Fruit fly (Drosophila melanogaster): ENCODE results near the gene SLIRP1.
A peak's percentile ranks its signal among the peaks of the same experiment; 100 is the strongest.

SLIRP1 gene

DNA sequence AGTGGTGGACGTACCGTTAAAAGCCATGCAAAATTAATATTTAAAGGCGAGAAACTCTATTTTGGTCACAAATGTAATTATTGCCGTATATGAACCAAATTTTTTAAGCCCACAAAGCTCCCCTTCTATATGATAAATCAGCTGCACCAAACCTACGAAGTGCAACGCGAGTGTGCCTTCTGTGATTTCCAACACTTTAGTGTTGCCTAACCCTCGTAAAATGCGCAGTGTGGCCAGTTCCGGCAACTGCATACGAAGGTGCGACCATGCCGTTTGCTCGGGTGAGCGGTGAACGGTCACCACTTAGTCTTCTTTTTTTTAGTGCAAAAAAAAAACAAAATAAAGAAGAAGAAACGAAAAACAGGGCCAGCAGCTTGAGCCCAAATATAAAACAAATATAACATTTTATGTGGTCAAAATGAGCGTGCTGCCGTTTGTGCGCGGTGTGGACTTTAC, 20.4 kb upstream of the SLIRP1 start, which contains the start of the genes tty and fliI (continued):
- TF ChIP-seq CG30020 (tag; optimal IDR thresholded peaks at IDR 0.05) (peak; percentile 27), tin (GFP tag; optimal IDR thresholded peaks at IDR 0.05) (peak; percentile 74), Antp (GFP tag; optimal IDR thresholded peaks at IDR 0.05) (peak; percentile 88), C15 (GFP tag; IDR thresholded peaks at IDR 0.05) (0 out of 3 replicates have a peak, but pooled peaks have one; percentile 45), CG2875 (GFP tag; optimal IDR thresholded peaks at IDR 0.05) (peak; percentile 43), Stat92E (GFP tag; optimal IDR thresholded peaks at IDR 0.05) (peak in 1 of 3 experiments; percentile 43), HLH54F (GFP tag; optimal IDR thresholded peaks at IDR 0.05) (peak; percentile 86), cad (GFP tag; optimal IDR thresholded peaks at IDR 0.05) (no peak), nerfin-2 (GFP tag; IDR thresholded peaks at IDR 0.05; ENCODE audit: partially characterized antibody) (no peak), peb (GFP tag; IDR thresholded peaks at IDR 0.05) (peak; percentile 76), Mad (GFP tag; optimal IDR thresholded peaks at IDR 0.05) (peak; percentile 86), stwl (tag; optimal IDR thresholded peaks at IDR 0.05) (peak; percentile 74), ham (GFP tag; IDR thresholded peaks at IDR 0.05) (peak; percentile 67; the same call in 1 of the 2 replicates), crol (GFP tag; IDR thresholded peaks at IDR 0.05) (peak; percentile 52; the same call in 1 of the 2 replicates), pita (GFP tag; optimal IDR thresholded peaks at IDR 0.05) (no peak), al (GFP tag; IDR thresholded peaks at IDR 0.05) (peak; percentile 86), CG18599 (GFP tag; optimal IDR thresholded peaks at IDR 0.05) (peak; percentile 86), PHDP (tag; optimal IDR thresholded peaks at IDR 0.05) (peak; percentile 71), CG10267 (tag; optimal IDR thresholded peaks at IDR 0.05) (peak; percentile 90), CG6813 (GFP tag; optimal IDR thresholded peaks at IDR 0.05) (peak; percentile 41), sens (GFP tag) (peak; percentile 97), jigr1 (GFP tag; IDR thresholded peaks at IDR 0.05) (peak; percentile 78; the same call in 2 of the 3 replicates), seq (GFP tag; IDR thresholded peaks at IDR 0.05) (peak; percentile 79), shn (GFP tag; optimal IDR thresholded peaks at IDR 0.05) (peak; percentile 87), Poxn (GFP tag; IDR thresholded peaks at IDR 0.05) (0 out of 2 replicates have a peak, but pooled peaks have one; percentile 42), CG33213 (GFP tag; optimal IDR thresholded peaks at IDR 0.05) (peak; percentile 89), CG31224 (GFP tag; IDR thresholded peaks at IDR 0.05) (peak; percentile 86), Hmx (GFP tag; optimal IDR thresholded peaks at IDR 0.05) (no peak), Meics (GFP tag; optimal IDR thresholded peaks at IDR 0.05) (peak; percentile 83), pzg (GFP tag; optimal IDR thresholded peaks at IDR 0.05) (peak; percentile 89), cato (GFP tag; optimal IDR thresholded peaks at IDR 0.05; ENCODE audit: borderline replicate concordance) (peak; percentile 42), B-H2 (GFP tag; optimal IDR thresholded peaks at IDR 0.05) (peak; percentile 39), gem (tag; optimal IDR thresholded peaks at IDR 0.05) (peak; percentile 83), grn (GFP tag; optimal IDR thresholded peaks at IDR 0.05) (no peak), klu (GFP tag; IDR thresholded peaks at IDR 0.05) (peak; percentile 85), CG6689 (GFP tag; IDR thresholded peaks at IDR 0.05) (peak; percentile 90), CG8765 (GFP tag; IDR thresholded peaks at IDR 0.05) (peak; percentile 86), MTF-1 (GFP tag; optimal IDR thresholded peaks at IDR 0.05; ENCODE audit: borderline replicate concordance) (no peak), CG18011 (GFP tag; optimal IDR thresholded peaks at IDR 0.05) (peak; percentile 69), CG2712 (tag; optimal IDR thresholded peaks at IDR 0.05) (peak; percentile 77), CG8290 (GFP tag; optimal IDR thresholded peaks at IDR 0.05) (peak; percentile 78), CG8290 (tag; optimal IDR thresholded peaks at IDR 0.05) (peak; percentile 7 to 86), CG8281 (tag; optimal IDR thresholded peaks at IDR 0.05) (peak; percentile 28), CG8924 (tag; optimal IDR thresholded peaks at IDR 0.05) (peak; percentile 57), cg (GFP tag; optimal IDR thresholded peaks at IDR 0.05) (no peak), CG14667 (GFP tag; IDR thresholded peaks at IDR 0.05) (peak; percentile 87), CG7271 (tag; optimal IDR thresholded peaks at IDR 0.05) (no peak), CG3163 (GFP tag; optimal IDR thresholded peaks at IDR 0.05) (peak; percentile 52), ase (GFP tag; IDR thresholded peaks at IDR 0.05) (peak; percentile 90), CG1024 (GFP tag; IDR thresholded peaks at IDR 0.05) (peak; percentile 72), fd96Cb (tag; optimal IDR thresholded peaks at IDR 0.05) (peak; percentile 71)

Measured in whole organism, embryonic.